Fruit fly (Drosophila melanogaster): ENCODE results near the gene Tim17a2.
A peak's percentile ranks its signal among the peaks of the same experiment; 100 is the strongest.

Gene Tim17a2

DNA sequence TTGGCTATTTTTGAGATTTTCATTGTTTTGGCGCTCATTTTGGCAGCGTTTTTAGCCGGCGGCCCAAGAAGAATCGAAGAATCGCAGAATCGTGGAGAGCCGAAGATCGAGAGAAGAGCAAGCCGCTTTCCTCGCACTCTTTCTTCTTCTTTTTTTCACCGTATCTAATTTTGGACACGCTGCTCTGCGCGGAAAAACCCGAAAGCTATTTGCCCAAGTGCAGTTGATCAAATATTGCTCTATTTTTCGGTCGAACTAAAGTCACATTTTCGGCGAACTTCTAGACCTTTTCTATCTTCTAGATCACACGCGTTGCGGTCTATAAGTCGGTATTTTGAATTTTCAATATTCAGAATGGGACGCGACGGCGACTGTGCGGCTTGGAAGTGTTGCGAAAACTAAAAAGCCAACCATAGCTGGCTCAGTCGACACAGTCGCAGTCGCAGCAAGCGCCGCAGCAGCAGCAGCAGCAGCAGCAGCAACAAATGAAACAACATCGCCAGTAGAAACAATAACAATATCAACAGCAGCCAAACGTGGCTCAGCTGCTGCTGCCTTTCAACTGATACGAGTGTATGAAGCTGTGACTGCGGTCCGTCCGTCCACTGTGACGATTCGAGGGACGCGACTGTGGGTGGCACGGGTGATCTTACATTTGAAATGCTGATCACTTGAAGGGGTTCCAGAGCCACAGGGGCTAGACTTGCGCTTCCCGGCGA lies 24.6 kb upstream of the Tim17a2 start:
- TF ChIP-seq CTCF (optimal IDR thresholded peaks at IDR 0.05) (no peak), CG8478 (optimal IDR thresholded peaks at IDR 0.05) (no peak)

dm6 chr3R:5285937-5286336 lies 23.4 kb upstream of the Tim17a2 start:
- TF ChIP-seq CG8478 (optimal IDR thresholded peaks at IDR 0.05) (no peak), CTCF (optimal IDR thresholded peaks at IDR 0.05) (no peak)

DNA sequence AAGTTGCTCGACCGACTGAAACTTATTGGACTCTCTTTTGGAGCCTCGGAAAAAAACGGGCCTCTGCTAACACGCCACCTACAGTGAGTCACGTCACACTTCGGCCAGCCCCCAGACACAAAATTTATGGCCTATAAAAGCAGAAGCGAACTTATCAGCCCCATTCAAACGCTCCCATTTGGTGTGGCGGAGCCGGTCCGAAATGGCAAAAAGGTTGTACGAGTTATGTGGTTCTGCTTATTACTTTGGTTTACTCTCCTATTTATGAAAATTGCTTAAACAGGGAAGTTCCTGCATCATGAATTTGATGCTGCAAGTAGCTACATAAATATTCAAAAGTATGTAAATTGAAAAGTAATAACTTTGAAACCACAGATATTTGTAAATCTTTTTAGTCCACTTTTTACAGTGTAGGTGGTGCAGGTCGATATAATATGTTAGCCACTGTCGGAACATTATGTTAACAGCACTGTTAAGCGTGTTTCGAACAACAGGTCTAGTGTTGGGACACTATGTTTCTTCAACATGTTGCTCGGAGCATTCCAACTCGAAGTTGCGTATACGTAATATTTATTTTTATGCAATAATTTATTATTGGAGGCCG lies 21.0 kb upstream of the Tim17a2 start:
- TF ChIP-seq CTCF (optimal IDR thresholded peaks at IDR 0.05) (peak; percentile 46 to 49), CG8478 (optimal IDR thresholded peaks at IDR 0.05) (no peak)

DNA sequence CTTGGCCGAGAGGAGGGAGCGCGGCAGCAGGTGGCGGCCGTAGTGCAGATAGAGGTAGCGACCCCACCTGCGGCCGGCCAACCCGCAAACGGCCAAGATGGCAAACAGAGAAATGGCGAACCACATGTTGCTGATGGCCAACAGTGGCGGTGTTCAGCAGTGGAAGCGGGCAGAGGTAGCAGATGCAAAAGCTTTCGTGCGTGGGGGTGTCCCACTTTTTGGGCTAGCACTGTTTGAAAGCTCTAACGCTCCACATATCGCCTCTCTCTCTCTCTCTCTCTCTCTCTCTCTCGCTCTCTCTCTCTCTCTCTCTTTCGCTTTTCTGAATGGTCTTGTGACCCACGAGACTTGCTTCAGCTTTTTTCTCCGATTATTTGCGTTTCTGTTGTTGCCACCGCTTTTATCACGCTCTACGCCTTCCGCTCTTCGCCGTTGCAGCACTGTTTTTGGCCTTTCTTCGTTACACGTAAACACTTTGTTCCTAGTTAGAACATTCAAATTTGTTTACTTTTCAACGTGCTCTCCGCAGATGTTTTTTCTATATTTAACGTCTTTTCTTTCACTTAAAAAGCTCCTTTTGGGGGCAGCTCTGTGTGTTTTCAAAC lies 20.4 kb upstream of the Tim17a2 start:
- TF ChIP-seq CG8478 (optimal IDR thresholded peaks at IDR 0.05), result no peak
- TF ChIP-seq CTCF (optimal IDR thresholded peaks at IDR 0.05), result no peak

DNA sequence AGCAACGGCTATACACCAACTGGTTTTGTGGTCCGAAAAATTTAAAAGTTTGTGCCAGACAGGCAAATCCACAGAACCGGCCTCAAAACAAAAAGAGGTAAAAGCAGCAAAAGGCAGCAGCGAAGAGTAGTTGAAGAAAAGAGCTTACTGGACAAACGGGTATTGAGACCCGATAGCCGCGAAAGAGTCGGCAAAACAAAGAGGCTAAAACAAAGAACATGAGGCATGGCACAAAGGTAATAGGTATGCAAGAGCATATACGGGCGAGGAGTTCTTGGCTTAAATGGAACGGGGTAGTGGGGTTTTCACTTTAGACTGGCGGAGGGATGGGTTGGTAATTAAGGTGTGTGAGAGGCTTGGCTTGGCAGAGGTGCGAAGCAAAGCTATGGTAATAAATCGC lies 18.6 kb upstream of the Tim17a2 start:
- TF ChIP-seq CTCF (optimal IDR thresholded peaks at IDR 0.05), result no peak
- no peak for TF ChIP-seq CG8478 (optimal IDR thresholded peaks at IDR 0.05)

DNA sequence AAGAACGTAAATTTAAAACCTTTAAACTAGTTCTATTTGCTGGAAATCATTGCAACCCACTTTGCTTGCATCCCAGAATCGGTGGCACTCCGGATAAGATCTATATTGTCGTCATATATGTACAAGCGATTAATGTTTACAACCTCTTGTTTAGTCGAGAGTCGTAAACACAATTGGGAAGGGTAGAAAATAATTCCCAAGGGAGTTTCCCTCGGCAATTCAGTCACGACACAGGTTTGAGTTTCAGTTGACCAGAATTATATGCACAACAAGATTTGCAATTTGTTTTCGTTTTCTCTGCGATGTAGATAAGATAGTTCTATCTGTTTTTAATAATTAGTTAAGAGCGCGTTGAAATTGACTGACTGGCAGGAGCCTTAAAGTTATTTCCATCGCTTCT lies 17.9 kb upstream of the Tim17a2 start:
- TF ChIP-seq CTCF (optimal IDR thresholded peaks at IDR 0.05), result no peak
- no peak for TF ChIP-seq CG8478 (optimal IDR thresholded peaks at IDR 0.05)

DNA sequence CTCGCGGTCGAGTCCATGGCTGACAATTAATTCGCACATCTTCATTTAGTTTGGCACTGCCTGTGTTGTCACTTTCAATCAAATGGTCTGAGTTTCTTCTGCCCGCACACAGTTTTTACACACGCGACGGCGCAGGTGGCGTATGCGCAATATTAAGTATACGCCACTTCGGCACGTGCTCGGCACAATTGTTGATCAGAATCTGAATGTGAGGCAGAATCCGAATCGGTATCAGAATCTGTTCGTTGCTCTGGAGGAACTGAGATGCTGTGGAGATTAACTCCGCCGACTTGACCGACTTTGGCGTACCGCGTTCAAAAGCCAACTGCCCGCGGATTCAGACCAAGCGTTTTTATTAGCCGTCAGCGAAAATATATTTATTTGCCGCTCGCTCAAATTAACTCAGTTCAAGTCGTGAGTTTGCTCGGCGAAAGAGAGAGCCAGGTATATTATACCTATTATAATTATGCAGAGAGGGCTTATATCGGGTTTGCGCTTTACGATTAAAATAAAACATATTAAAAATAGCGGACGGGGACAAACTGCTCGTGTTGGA lies 17.2 kb upstream of the Tim17a2 start:
- TF ChIP-seq CG8478 (optimal IDR thresholded peaks at IDR 0.05), result no peak
- TF ChIP-seq CTCF (optimal IDR thresholded peaks at IDR 0.05), result no peak

dm6 chr3R:5278627-5279026 lies 16.1 kb upstream of the Tim17a2 start:
- TF ChIP-seq CTCF (optimal IDR thresholded peaks at IDR 0.05), result no peak
- no peak for TF ChIP-seq CG8478 (optimal IDR thresholded peaks at IDR 0.05)

DNA sequence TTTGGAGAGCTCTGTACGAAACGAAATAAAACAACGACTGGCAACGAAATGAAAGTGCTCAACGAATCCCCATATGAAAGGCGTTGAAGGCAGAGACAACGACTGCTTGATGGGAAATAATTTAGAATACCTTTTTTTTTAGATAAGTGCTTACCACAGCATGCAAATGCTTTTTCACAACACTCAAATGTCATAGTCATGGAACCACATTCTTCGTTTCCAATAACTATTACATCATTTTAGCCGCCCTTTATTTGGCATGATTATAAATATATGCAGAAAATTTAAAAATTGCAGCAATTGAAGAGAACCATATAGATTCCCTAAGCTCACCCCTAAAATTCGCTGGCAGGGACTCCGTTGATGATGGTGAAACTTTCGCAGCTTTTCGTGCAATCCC lies 15.2 kb upstream of the Tim17a2 start, which contains the start of gene CG31538:
Gene CG31538 (minus strand): TSS at position 101 of the 400 bp plus-strand sequence.
- TF ChIP-seq CG8478 (optimal IDR thresholded peaks at IDR 0.05) (no peak), CTCF (optimal IDR thresholded peaks at IDR 0.05) (no peak)

DNA sequence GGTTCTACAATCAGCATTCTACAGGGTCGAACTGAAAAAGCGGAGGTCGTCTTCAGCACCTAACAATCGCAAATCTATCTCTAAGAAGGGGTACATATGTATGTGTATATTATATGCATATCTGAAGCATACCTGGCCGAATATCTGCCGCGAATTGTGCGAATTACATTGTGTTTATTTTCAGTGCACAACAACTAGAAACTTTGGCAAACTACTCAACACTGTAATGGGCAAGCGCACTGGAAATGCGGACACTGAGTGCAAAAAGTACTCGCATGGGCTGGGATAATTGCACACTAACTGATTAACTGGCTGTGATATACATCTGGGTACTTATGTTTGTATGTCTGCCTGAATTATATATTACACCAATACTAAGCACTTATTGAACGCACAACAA lies 8.3 kb upstream of the Tim17a2 start:
- TF ChIP-seq CG8478 (optimal IDR thresholded peaks at IDR 0.05), result no peak
- no peak for TF ChIP-seq CTCF (optimal IDR thresholded peaks at IDR 0.05)

- no peak for TF ChIP-seq CTCF (optimal IDR thresholded peaks at IDR 0.05)
These were observed 6.0 kb upstream of the Tim17a2 start for dm6 chr3R:5268495-5268894.

DNA sequence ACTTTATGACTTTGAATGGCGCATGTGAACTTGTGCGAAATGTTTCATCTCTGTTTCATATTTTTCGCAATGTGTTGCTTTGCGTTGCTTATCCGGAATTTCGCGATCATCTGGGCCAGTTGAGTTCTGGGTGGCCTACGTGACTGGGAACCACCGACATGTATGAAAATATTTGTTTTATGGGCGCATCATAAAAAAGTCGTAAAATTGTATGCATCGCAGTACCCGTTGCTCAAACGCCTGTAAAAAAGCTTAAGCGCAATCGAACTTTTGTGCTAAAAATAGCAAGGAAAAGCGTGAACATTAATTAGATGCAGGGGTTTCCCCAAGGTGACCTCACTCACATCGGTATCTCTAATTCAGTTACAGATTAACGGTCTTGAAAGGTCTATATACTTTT lies 3.8 kb upstream of the Tim17a2 start:
- TF ChIP-seq CTCF (optimal IDR thresholded peaks at IDR 0.05), result no peak
- TF ChIP-seq CG8478 (optimal IDR thresholded peaks at IDR 0.05), result no peak

DNA sequence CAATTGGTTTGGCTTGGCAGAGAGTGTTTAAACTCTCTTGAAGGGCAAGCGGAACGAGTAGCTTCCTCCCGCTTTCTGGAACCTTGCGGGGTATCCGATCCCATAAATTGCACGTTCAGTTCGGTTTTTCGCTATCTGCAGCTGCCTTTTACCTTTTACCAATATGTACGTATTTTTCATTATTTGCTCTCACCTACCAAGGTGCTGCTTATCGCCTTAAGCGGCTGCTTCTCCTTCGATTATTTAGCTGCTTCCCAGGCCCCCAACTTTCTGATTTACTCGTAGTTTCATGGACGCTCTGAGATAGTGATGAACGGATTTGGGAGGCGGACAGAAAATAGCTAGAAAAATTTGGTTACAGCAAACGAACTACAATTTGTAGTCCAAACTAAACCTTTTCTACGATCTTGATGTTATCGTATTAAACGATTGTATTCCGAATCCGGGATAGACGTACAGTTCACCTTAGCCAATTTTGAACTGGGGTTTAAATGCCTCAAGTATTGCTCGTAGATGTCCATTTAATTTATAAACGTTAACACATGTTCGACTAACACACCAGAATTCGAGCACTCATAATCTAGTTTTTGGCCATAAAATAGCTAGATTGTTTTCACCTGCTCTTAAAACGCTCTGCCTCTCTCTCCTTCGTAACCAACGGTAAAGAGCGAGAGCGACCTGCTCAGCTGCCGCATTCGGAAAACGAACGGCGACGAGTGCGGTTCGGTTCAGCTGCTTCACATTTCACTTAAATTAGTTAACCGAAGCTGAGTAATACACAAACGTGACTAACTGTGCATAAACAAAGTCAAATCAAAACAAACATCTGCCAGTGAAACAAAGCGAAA lies 2.0 kb upstream of the Tim17a2 start:
- TF ChIP-seq CTCF (optimal IDR thresholded peaks at IDR 0.05) (no peak), CG8478 (optimal IDR thresholded peaks at IDR 0.05) (no peak)

dm6 chr3R:5263311-5264250 lies 1.1 kb upstream of the Tim17a2 start:
- TF ChIP-seq CG8478 (optimal IDR thresholded peaks at IDR 0.05), result no peak
- no peak for TF ChIP-seq CTCF (optimal IDR thresholded peaks at IDR 0.05)

All from S2 (cell line).